Fruit fly (Drosophila melanogaster): ENCODE results near the gene CG18404.

Gene CG18404

dm6 chr3R:30277700-30278099 lies 24.7 kb downstream of the CG18404 start, which contains the start of gene heca (continued):
- TF ChIP-seq chm (GFP tag; IDR thresholded peaks at IDR 0.05) (peak; percentile 66; the same call in 1 of the 2 replicates), jigr1 (GFP tag; IDR thresholded peaks at IDR 0.05) (no peak), seq (GFP tag; IDR thresholded peaks at IDR 0.05) (peak; percentile 51; the same call in 1 of the 2 replicates), Hand (GFP tag; optimal IDR thresholded peaks at IDR 0.05) (no peak)

- TF ChIP-seq CG15514 (GFP tag; optimal IDR thresholded peaks at IDR 0.05) (peak; percentile 17), CG4424 (GFP tag; optimal IDR thresholded peaks at IDR 0.05) (peak; percentile 5), kah (GFP tag; optimal IDR thresholded peaks at IDR 0.05) (no peak), nerfin-1 (tag; optimal IDR thresholded peaks at IDR 0.05) (no peak), CG8388 (GFP tag; optimal IDR thresholded peaks at IDR 0.05) (peak; percentile 2), CG6689 (GFP tag; IDR thresholded peaks at IDR 0.05) (peak; percentile 34; the same call in 1 of the 2 replicates), HLH54F (GFP tag; optimal IDR thresholded peaks at IDR 0.05) (peak; percentile 32), Chrac-16 (GFP tag; optimal IDR thresholded peaks at IDR 0.05) (peak; percentile 11), CG18599 (GFP tag; optimal IDR thresholded peaks at IDR 0.05) (peak; percentile 30), CG12104 (GFP tag; optimal IDR thresholded peaks at IDR 0.05) (no peak), CG4404 (GFP tag; IDR thresholded peaks at IDR 0.05) (peak; percentile 31; the same call in 1 of the 2 replicates), CG13287 (GFP tag; IDR thresholded peaks at IDR 0.05; ENCODE audit: partially characterized antibody) (no peak), CG14014 (GFP tag; IDR thresholded peaks at IDR 0.05) (peak; percentile 28; the same call in 1 of the 2 replicates), vvl (GFP tag; IDR thresholded peaks at IDR 0.05) (peak; percentile 53; the same call in 1 of the 2 replicates), CG8765 (GFP tag; IDR thresholded peaks at IDR 0.05) (no peak), Sox102F (GFP tag; optimal IDR thresholded peaks at IDR 0.05) (peak; percentile 23), dmrt99B (tag; optimal IDR thresholded peaks at IDR 0.05) (peak; percentile 11), sens (GFP tag) (peak; percentile 86), Hey (tag; optimal IDR thresholded peaks at IDR 0.05) (no peak), Aef1 (GFP tag; IDR thresholded peaks at IDR 0.05) (0 out of 3 replicates have a peak, but pooled peaks have one; percentile 14), E2f1 (GFP tag; IDR thresholded peaks at IDR 0.05) (peak; percentile 18; the same call in 1 of the 2 replicates), HLH3B (GFP tag; IDR thresholded peaks at IDR 0.05) (peak; percentile 34; the same call in 1 of the 2 replicates), CG31224 (GFP tag; IDR thresholded peaks at IDR 0.05) (0 out of 2 replicates have a peak, but pooled peaks have one; percentile 8), CG4820 (GFP tag; optimal IDR thresholded peaks at IDR 0.05) (no peak), ci (GFP tag; IDR thresholded peaks at IDR 0.05) (0 out of 3 replicates have a peak, but pooled peaks have one; percentile 8), ara (GFP tag; IDR thresholded peaks at IDR 0.05) (0 out of 2 replicates have a peak, but pooled peaks have one; percentile 41), Blimp-1 (GFP tag; optimal IDR thresholded peaks at IDR 0.05) (peak; percentile 17), ind (GFP tag; optimal IDR thresholded peaks at IDR 0.05) (peak; percentile 17), CG16863 (GFP tag; optimal IDR thresholded peaks at IDR 0.05) (peak; percentile 3), dysf (GFP tag; IDR thresholded peaks at IDR 0.05) (0 out of 3 replicates have a peak, but pooled peaks have one; percentile 15), unpg (GFP tag; optimal IDR thresholded peaks at IDR 0.05) (peak; percentile 55), CG15269 (tag; optimal IDR thresholded peaks at IDR 0.05) (peak; percentile 25), Drgx (GFP tag; IDR thresholded peaks at IDR 0.05) (peak; percentile 42), NfI (GFP tag; optimal IDR thresholded peaks at IDR 0.05) (peak; percentile 5), Gug (GFP tag; IDR thresholded peaks at IDR 0.05) (0 out of 4 replicates have a peak, but pooled peaks have one; percentile 35), Med (GFP tag) (peak; percentile 89), klu (GFP tag; IDR thresholded peaks at IDR 0.05) (no peak), CG4854 (GFP tag; optimal IDR thresholded peaks at IDR 0.05) (no peak), emc (GFP tag; optimal IDR thresholded peaks at IDR 0.05) (no peak), row (GFP tag; IDR thresholded peaks at IDR 0.05) (peak; percentile 31; the same call in 2 of the 3 replicates), Hr51 (GFP tag; optimal IDR thresholded peaks at IDR 0.05) (peak in 1 of 2 experiments; percentile 2), CrebB (tag; optimal IDR thresholded peaks at IDR 0.05) (no peak), CG1603 (tag; optimal IDR thresholded peaks at IDR 0.05) (peak; percentile 26), CkIIα-i1 (GFP tag; IDR thresholded peaks at IDR 0.05) (no peak), grau (tag; optimal IDR thresholded peaks at IDR 0.05) (peak; percentile 30)
These were observed 27.3 kb downstream of the CG18404 start for dm6 chr3R:30280312-30280711.

Measured in whole organism, embryonic.